Worm (Caenorhabditis elegans) whole organism, young adult: Measurements from ENCODE around the gene T28D9.11.

Source experiments
- C17E4.6 ChIP-seq: fragments of 200-800 bp; sonication (Bioruptor generic); IDR thresholded peaks from 2 replicates; pipeline ENCODE4 v1.3.6; 2022; ENCODE audit warnings: missing genetic modification reagents, missing genetic modification characterization, missing compliant biosample characterization
- F23B12.7 ChIP-seq: sonication (generic microtip); optimal IDR thresholded peaks from 2 replicates; lab custom pipeline; 2017; ENCODE audit warnings: missing genetic modification characterization, mild to moderate bottlenecking, missing compliant biosample characterization, antibody characterized with exemption, moderate library complexity; ENCODE audit not compliant: insufficient read depth
- F49E8.2 ChIP-seq: sonication (generic microtip); optimal IDR thresholded peaks from 3 replicates; lab custom pipeline; 2017; ENCODE audit warnings: missing genetic modification characterization, mild to moderate bottlenecking, missing compliant biosample characterization, antibody characterized with exemption, moderate library complexity; ENCODE audit not compliant: insufficient read depth
- K11D2.4 ChIP-seq: fragments of 200-800 bp; sonication (Bioruptor generic); IDR thresholded peaks from 2 replicates; pipeline ENCODE4 v1.3.6; 2022; ENCODE audit warnings: missing genetic modification reagents, missing genetic modification characterization, missing compliant biosample characterization
- T26A5.8 ChIP-seq: sonication (generic microtip); optimal IDR thresholded peaks from 2 replicates; lab custom pipeline; 2016; ENCODE audit warnings: missing genetic modification characterization, missing compliant biosample characterization
- Y53F4B.3 ChIP-seq: fragments of 200-800 bp; sonication (Bioruptor generic); IDR thresholded peaks from 2 replicates; pipeline ENCODE4 v1.3.6; 2022; ENCODE audit warnings: missing genetic modification reagents, missing genetic modification characterization, missing compliant biosample characterization
- Y56A3A.18 ChIP-seq: fragments of 200-800 bp; sonication (Bioruptor generic); IDR thresholded peaks from 2 replicates; pipeline ENCODE4 v1.3.6; 2022; ENCODE audit warnings: missing genetic modification reagents, missing genetic modification characterization, missing compliant biosample characterization
- Y79H2A.3 ChIP-seq: fragments of 200-800 bp; sonication (Bioruptor generic); conservative IDR thresholded peaks from 2 replicates; pipeline ENCODE4 v1.3.6; 2022; ENCODE audit warnings: missing genetic modification reagents, missing genetic modification characterization, missing compliant biosample characterization
- ama-1 ChIP-seq, 3 experiments: fragments of 150-350 bp in 1 of 3; sonication (generic microtip) in 2 of 3; optimal IDR thresholded peaks; 2 replicates each; lab custom pipeline; 2014 to 2018; ENCODE audit warnings: missing biosample characterization in 2 of 3, missing genetic modification characterization in 2 of 3, missing genetic modification reagents in 2 of 3
- aptf-2 ChIP-seq: fragments of 200-800 bp; sonication (Bioruptor generic); conservative IDR thresholded peaks from 2 replicates; pipeline ENCODE4 v1.3.6; 2022; ENCODE audit warnings: missing genetic modification reagents, missing genetic modification characterization, missing compliant biosample characterization
- bed-2 ChIP-seq: fragments of 200-800 bp; sonication (Bioruptor generic); IDR thresholded peaks from 2 replicates; pipeline ENCODE4 v1.3.6; 2022; ENCODE audit warnings: missing genetic modification reagents, missing genetic modification characterization, missing compliant biosample characterization
- cebp-2 ChIP-seq: fragments of 200-800 bp; sonication (Bioruptor generic); IDR thresholded peaks from 2 replicates; pipeline ENCODE4 v1.3.6; 2022; ENCODE audit warnings: missing genetic modification characterization, missing compliant biosample characterization
- ceh-100 ChIP-seq: fragments of 200-800 bp; sonication (Bioruptor generic); IDR thresholded peaks from 2 replicates; pipeline ENCODE4 v1.3.6; 2022; ENCODE audit warnings: missing genetic modification reagents, missing genetic modification characterization, missing compliant biosample characterization
- ceh-27 ChIP-seq: fragments of 200-800 bp; sonication (Bioruptor generic); optimal IDR thresholded peaks from 2 replicates; lab custom pipeline; 2018; ENCODE audit warnings: mild to moderate bottlenecking, missing genetic modification characterization, moderate library complexity, missing compliant biosample characterization
- ceh-91 ChIP-seq: fragments of 200-800 bp; sonication (Bioruptor generic); IDR thresholded peaks from 2 replicates; pipeline ENCODE4 v1.3.6; 2022; ENCODE audit warnings: missing genetic modification reagents, missing genetic modification characterization, missing compliant biosample characterization
- egl-18 ChIP-seq: fragments of 200-800 bp; sonication (Bioruptor generic); IDR thresholded peaks from 2 replicates; pipeline ENCODE4 v1.3.6; 2022; ENCODE audit warnings: missing genetic modification reagents, missing genetic modification characterization, missing compliant biosample characterization
- egl-44 ChIP-seq: fragments of 200-800 bp; sonication (Bioruptor generic); IDR thresholded peaks from 2 replicates; pipeline ENCODE4 v1.3.6; 2022; ENCODE audit warnings: missing genetic modification reagents, missing genetic modification characterization, missing compliant biosample characterization
- hrde-1 ChIP-seq: sonication (generic microtip); optimal IDR thresholded peaks from 2 replicates; lab custom pipeline; 2016; ENCODE audit warnings: missing genetic modification characterization, mild to moderate bottlenecking, missing compliant biosample characterization, moderate library complexity, missing genotype, missing genetic modification reagents, borderline replicate concordance
- hsf-1 ChIP-seq: fragments of 200-800 bp; sonication (Bioruptor generic); IDR thresholded peaks from 2 replicates; pipeline ENCODE4 v1.3.6; 2022; ENCODE audit warnings: missing genetic modification reagents, missing genetic modification characterization, missing compliant biosample characterization
- lin-35 ChIP-seq, 3 experiments: fragments of 150-350 bp in 2 of 3; sonication (generic microtip) in 1 of 3; optimal IDR thresholded peaks; 2 replicates each; lab custom pipeline; 2014 to 2018; ENCODE audit warnings: missing biosample characterization in 3 of 3, missing genetic modification characterization in 3 of 3, missing genetic modification reagents in 3 of 3
- lin-40 ChIP-seq: sonication (generic microtip); optimal IDR thresholded peaks from 2 replicates; lab custom pipeline; 2016; ENCODE audit warnings: missing genetic modification characterization, mild to moderate bottlenecking, missing compliant biosample characterization, missing genotype, missing genetic modification reagents
- lin-54 ChIP-seq: fragments of 200-800 bp; sonication (Bioruptor generic); optimal IDR thresholded peaks from 2 replicates; lab custom pipeline; 2018; ENCODE audit warnings: mild to moderate bottlenecking, missing genetic modification characterization, missing compliant biosample characterization
- lsy-27 ChIP-seq: sonication (generic microtip); optimal IDR thresholded peaks from 2 replicates; lab custom pipeline; 2017; ENCODE audit warnings: missing genetic modification characterization, mild to moderate bottlenecking, missing compliant biosample characterization, antibody characterized with exemption, missing genotype, borderline replicate concordance; ENCODE audit not compliant: insufficient read depth
- madf-3 ChIP-seq: fragments of 200-800 bp; sonication (Bioruptor generic); IDR thresholded peaks from 2 replicates; pipeline ENCODE4 v1.3.6; 2022; ENCODE audit warnings: missing genetic modification reagents, missing genetic modification characterization, missing compliant biosample characterization
- madf-6 ChIP-seq: fragments of 200-800 bp; sonication (Bioruptor generic); IDR thresholded peaks from 2 replicates; pipeline ENCODE4 v1.3.6; 2022; ENCODE audit warnings: missing genetic modification reagents, missing genetic modification characterization, missing compliant biosample characterization
- nfyb-1 ChIP-seq: fragments of 200-800 bp; sonication (Bioruptor generic); IDR thresholded peaks from 2 replicates; pipeline ENCODE4 v1.3.6; 2022; ENCODE audit warnings: missing genetic modification reagents, missing genetic modification characterization, missing compliant biosample characterization
- nhr-90 ChIP-seq: sonication (generic microtip); optimal IDR thresholded peaks from 2 replicates; lab custom pipeline; 2016; ENCODE audit warnings: missing genotype, mild to moderate bottlenecking, missing genetic modification characterization, missing compliant biosample characterization
- pbrm-1 ChIP-seq: fragments of 200-800 bp; sonication (Bioruptor generic); IDR thresholded peaks from 2 replicates; pipeline ENCODE4 v1.3.6; 2022; ENCODE audit warnings: missing genetic modification reagents, missing genetic modification characterization, missing compliant biosample characterization
- repo-1 ChIP-seq: sonication (generic microtip); optimal IDR thresholded peaks from 2 replicates; lab custom pipeline; 2017; ENCODE audit warnings: mild to moderate bottlenecking, missing genetic modification characterization, missing compliant biosample characterization
- rpc-1 ChIP-seq, 2 experiments: fragments of 150-350 bp in 1 of 2; sonication (generic microtip) in 1 of 2; optimal IDR thresholded peaks; 2 replicates each; lab custom pipeline; 2014 to 2018; ENCODE audit warnings: missing biosample characterization in 1 of 2, missing genetic modification characterization in 1 of 2, missing genetic modification reagents in 1 of 2, missing genotype in 1 of 2
- snpc-3.4 ChIP-seq: sonication (generic microtip); optimal IDR thresholded peaks from 2 replicates; lab custom pipeline; 2017; ENCODE audit warnings: missing genetic modification characterization, mild to moderate bottlenecking, missing compliant biosample characterization, antibody characterized with exemption, moderate library complexity, missing genotype, missing genetic modification reagents
- tlf-1 ChIP-seq: fragments of 200-800 bp; sonication (Bioruptor generic); optimal IDR thresholded peaks from 2 replicates; lab custom pipeline; 2018; ENCODE audit warnings: mild to moderate bottlenecking, missing genetic modification characterization, missing compliant biosample characterization
- xnd-1 ChIP-seq: sonication (generic microtip); optimal IDR thresholded peaks from 2 replicates; lab custom pipeline; 2016; ENCODE audit warnings: missing genotype, missing genetic modification reagents, missing genetic modification characterization, missing compliant biosample characterization
- ztf-22 ChIP-seq: fragments of 200-800 bp; sonication (Bioruptor generic); optimal IDR thresholded peaks from 2 replicates; lab custom pipeline; 2018; ENCODE audit warnings: mild to moderate bottlenecking, missing genetic modification characterization, moderate library complexity, missing compliant biosample characterization
- ztf-28 ChIP-seq: fragments of 200-800 bp; sonication (Bioruptor generic); IDR thresholded peaks from 2 replicates; pipeline ENCODE4 v1.3.6; 2022; ENCODE audit warnings: missing genetic modification reagents, missing genetic modification characterization, missing compliant biosample characterization

Gene T28D9.11

ce11 chrII:6496496-6496895 lies 4.7 kb upstream of the T28D9.11 start:
- TF ChIP-seq F49E8.2 (tag; lab: Kevin White, UChicago): no peak
- TF ChIP-seq ceh-91 (GFP tag; lab: Robert Waterston, UW): no peak
- no peak for TF ChIP-seq lin-40 (tag; lab: Kevin White, UChicago)
- TF ChIP-seq ceh-100 (GFP tag; lab: Robert Waterston, UW): no peak
- TF ChIP-seq cebp-2 (GFP tag; lab: Robert Waterston, UW): no peak
- no peak for TF ChIP-seq ztf-22
- no peak for TF ChIP-seq nhr-90 (tag; lab: Kevin White, UChicago)
- no peak for TF ChIP-seq lsy-27 (tag; lab: Kevin White, UChicago)
- no peak for TF ChIP-seq C17E4.6 (GFP tag; lab: Robert Waterston, UW)

- TF ChIP-seq nfyb-1 (no peak), madf-3 (GFP tag; lab: Robert Waterston, UW) (0 out of 2 replicates have a peak, but pooled peaks have one; percentile 1), ama-1 (optimal IDR thresholded peaks at IDR 0.05; lab: Kevin White, UChicago) (no peak), ama-1 (GFP tag; optimal IDR thresholded peaks at IDR 0.05; lab: Kevin White, UChicago) (peak in 1 of 2 experiments; percentile 6), Y56A3A.18 (no peak), F49E8.2 (tag; lab: Kevin White, UChicago) (peak; percentile 31), tlf-1 (GFP tag; lab: Kevin White, UChicago) (no peak), Y79H2A.3 (GFP tag; lab: Robert Waterston, UW) (no peak), hsf-1 (peak; percentile 60), xnd-1 (peak; percentile 35), ceh-27 (GFP tag; lab: Kevin White, UChicago) (no peak), ztf-22 (no peak), egl-44 (no peak), lin-54 (peak; percentile 1), pbrm-1 (GFP tag; lab: Robert Waterston, UW) (0 out of 2 replicates have a peak, but pooled peaks have one; percentile 28), Y53F4B.3 (no peak), F23B12.7 (tag; lab: Kevin White, UChicago) (no peak), aptf-2 (no peak), snpc-3.4 (peak; percentile 14), nhr-90 (tag; lab: Kevin White, UChicago) (no peak), madf-6 (GFP tag; lab: Robert Waterston, UW) (peak; percentile 53; the same call in 1 of the 2 replicates), bed-2 (GFP tag; lab: Robert Waterston, UW) (no peak), repo-1 (peak; percentile 26), ceh-100 (GFP tag; lab: Robert Waterston, UW) (0 out of 2 replicates have a peak, but pooled peaks have one; percentile 35), T26A5.8 (no peak), rpc-1 (optimal IDR thresholded peaks at IDR 0.05; lab: Kevin White, UChicago) (no peak), rpc-1 (tag; optimal IDR thresholded peaks at IDR 0.05; lab: Kevin White, UChicago) (no peak), lin-35 (GFP tag; optimal IDR thresholded peaks at IDR 0.05; lab: Kevin White, UChicago) (no peak), ztf-28 (GFP tag; lab: Robert Waterston, UW) (no peak), hrde-1 (tag; lab: Kevin White, UChicago) (peak; percentile 28), ceh-91 (GFP tag; lab: Robert Waterston, UW) (no peak)
Observed at ce11 chrII:6493709-6494326, 2.0 kb upstream of the T28D9.11 start.

ce11 chrII:6493139-6493538 lies 1.3 kb upstream of the T28D9.11 start:
- TF ChIP-seq K11D2.4 (GFP tag; lab: Robert Waterston, UW) (no peak), egl-18 (GFP tag; lab: Robert Waterston, UW) (0 out of 2 replicates have a peak, but pooled peaks have one; percentile 7)
